Fruit fly (Drosophila melanogaster) whole organism, embryonic: ENCODE measurements around the gene red.

ENCODE experiments used
- Antp ChIP-seq: fragments of 200-800 bp; sonication (Bioruptor generic); optimal IDR thresholded peaks from 3 replicates; lab custom pipeline; 2016; ENCODE audit warnings: missing biosample characterization, missing genetic modification characterization
- Atf-2 ChIP-seq: fragments of 200-800 bp; sonication (Bioruptor generic); optimal IDR thresholded peaks from 2 replicates; lab custom pipeline; 2016; ENCODE audit warnings: missing biosample characterization, missing genetic modification characterization
- Blimp-1 ChIP-seq: fragments of 200-800 bp; sonication (Bioruptor generic); optimal IDR thresholded peaks from 3 replicates; lab custom pipeline; 2018; ENCODE audit warnings: missing biosample characterization, missing genetic modification characterization, mild to moderate bottlenecking, moderate library complexity, missing genetic modification reagents
- Bteb2 ChIP-seq: fragments of 200-800 bp; sonication (Bioruptor generic); optimal IDR thresholded peaks from 2 replicates; lab custom pipeline; 2016; ENCODE audit warnings: missing biosample characterization, missing genetic modification characterization
- CG11085 ChIP-seq: fragments of 200-800 bp; sonication (Bioruptor generic); IDR thresholded peaks from 2 replicates; pipeline ENCODE4 v1.3.6; 2022; ENCODE audit warnings: missing biosample characterization, missing genetic modification characterization
- CG11504 ChIP-seq: fragments of 200-800 bp; sonication (Bioruptor generic); optimal IDR thresholded peaks from 3 replicates; lab custom pipeline; 2019; ENCODE audit warnings: missing biosample characterization, mild to moderate bottlenecking, missing genetic modification characterization, moderate library complexity
- CG12769 ChIP-seq: fragments of 200-800 bp; sonication (Bioruptor generic); optimal IDR thresholded peaks from 2 replicates; lab custom pipeline; 2019; ENCODE audit warnings: missing biosample characterization, mild to moderate bottlenecking, missing genetic modification characterization, moderate library complexity
- CG13624 ChIP-seq: fragments of 200-800 bp; sonication (Bioruptor generic); optimal IDR thresholded peaks from 2 replicates; lab custom pipeline; 2016; ENCODE audit warnings: missing biosample characterization, missing genetic modification characterization
- CG1529 ChIP-seq: fragments of 200-800 bp; sonication (Bioruptor generic); optimal IDR thresholded peaks from 3 replicates; lab custom pipeline; 2018; ENCODE audit warnings: missing biosample characterization, missing genetic modification characterization
- CG1603 ChIP-seq: fragments of 200-800 bp; sonication (Bioruptor generic); optimal IDR thresholded peaks from 2 replicates; lab custom pipeline; 2019; ENCODE audit warnings: missing biosample characterization, mild to moderate bottlenecking, missing genetic modification characterization, moderate library complexity
- CG17802 ChIP-seq: fragments of 200-800 bp; sonication (Bioruptor generic); optimal IDR thresholded peaks from 2 replicates; lab custom pipeline; 2018; ENCODE audit warnings: missing biosample characterization, mild to moderate bottlenecking, missing genetic modification characterization, moderate library complexity
- CG18476 ChIP-seq: fragments of 200-800 bp; sonication (Bioruptor generic); optimal IDR thresholded peaks from 2 replicates; lab custom pipeline; 2016; ENCODE audit warnings: missing biosample characterization, mild to moderate bottlenecking, missing genetic modification characterization
- CG31224 ChIP-seq: fragments of 200-800 bp; sonication (Bioruptor generic); IDR thresholded peaks from 2 replicates; pipeline ENCODE4 v1.3.6; 2022; ENCODE audit warnings: missing biosample characterization, missing genetic modification characterization
- CG32772 ChIP-seq: fragments of 200-800 bp; sonication (Bioruptor generic); IDR thresholded peaks from 2 replicates; pipeline ENCODE4 v1.3.6; 2022; ENCODE audit warnings: missing biosample characterization, missing genetic modification characterization
- CG5245 ChIP-seq: fragments of 200-800 bp; sonication (Bioruptor generic); optimal IDR thresholded peaks from 3 replicates; lab custom pipeline; 2016; ENCODE audit warnings: missing biosample characterization, missing genetic modification characterization
- CG6254 ChIP-seq: fragments of 200-800 bp; sonication (Bioruptor generic); optimal IDR thresholded peaks from 3 replicates; lab custom pipeline; 2017; ENCODE audit warnings: mild to moderate bottlenecking, missing biosample characterization, missing genetic modification reagents, missing genetic modification characterization
- CG8290 ChIP-seq, 3 experiments: fragments of 200-800 bp; sonication (Bioruptor generic); optimal IDR thresholded peaks; 2 replicates each; lab custom pipeline; 2016 to 2019; ENCODE audit warnings: missing biosample characterization in 3 of 3, missing genetic modification characterization in 3 of 3, mild to moderate bottlenecking in 2 of 3, moderate library complexity in 1 of 3
- CG9437 ChIP-seq: fragments of 200-800 bp; sonication (Bioruptor generic); optimal IDR thresholded peaks from 2 replicates; lab custom pipeline; 2018; ENCODE audit warnings: missing biosample characterization, mild to moderate bottlenecking, missing genetic modification characterization
- Chrac-16 ChIP-seq: fragments of 200-800 bp; sonication (Bioruptor generic); optimal IDR thresholded peaks from 3 replicates; lab custom pipeline; 2016; ENCODE audit warnings: missing biosample characterization, missing genetic modification characterization
- D19A ChIP-seq: fragments of 200-800 bp; optimal IDR thresholded peaks from 3 replicates; lab custom pipeline; 2019; ENCODE audit warnings: missing biosample characterization, mild to moderate bottlenecking, missing genetic modification characterization, moderate library complexity
- D19B ChIP-seq: fragments of 200-800 bp; sonication (Bioruptor generic); optimal IDR thresholded peaks from 2 replicates; lab custom pipeline; 2017; ENCODE audit warnings: missing biosample characterization, mild to moderate bottlenecking, missing genetic modification characterization
- Dad ChIP-seq: fragments of 200-800 bp; sonication (Bioruptor generic); optimal IDR thresholded peaks from 3 replicates; lab custom pipeline; 2016; ENCODE audit warnings: missing biosample characterization, missing genetic modification characterization
- Deaf1 ChIP-seq: fragments of 200-800 bp; optimal IDR thresholded peaks from 3 replicates; lab custom pipeline; 2019; ENCODE audit warnings: missing biosample characterization, mild to moderate bottlenecking, missing genetic modification characterization, moderate library complexity
- Ets65A ChIP-seq: fragments of 200-800 bp; sonication (Bioruptor generic); peaks from one replicate; lab custom pipeline; 2016; ENCODE audit warnings: missing biosample characterization, missing genetic modification characterization
- H2.0 ChIP-seq: fragments of 200-800 bp; sonication (Bioruptor generic); IDR thresholded peaks from 2 replicates; pipeline ENCODE4 v1.3.6; 2022; ENCODE audit warnings: missing biosample characterization, missing genetic modification characterization
- Lim3 ChIP-seq: fragments of 200-800 bp; sonication (Bioruptor generic); IDR thresholded peaks from 2 replicates; pipeline ENCODE4 v1.3.6; 2022; ENCODE audit warnings: missing biosample characterization, missing genetic modification characterization
- MBD-R2 ChIP-seq: fragments of 200-800 bp; sonication (Bioruptor generic); IDR thresholded peaks from 2 replicates; pipeline ENCODE4 v1.3.6; 2022; ENCODE audit warnings: missing biosample characterization, missing genetic modification characterization
- Meics ChIP-seq: fragments of 200-800 bp; sonication (Bioruptor generic); optimal IDR thresholded peaks from 2 replicates; lab custom pipeline; 2017; ENCODE audit warnings: missing biosample characterization, mild to moderate bottlenecking, missing genetic modification characterization
- Poxn ChIP-seq: fragments of 200-800 bp; sonication (Bioruptor generic); IDR thresholded peaks from 2 replicates; pipeline ENCODE4 v1.3.6; 2022; ENCODE audit warnings: missing biosample characterization, missing genetic modification characterization
- Six4 ChIP-seq: fragments of 200-800 bp; sonication (Bioruptor generic); optimal IDR thresholded peaks from 2 replicates; lab custom pipeline; 2016; ENCODE audit warnings: missing biosample characterization, missing genetic modification characterization
- Sry-δ ChIP-seq: fragments of 200-800 bp; sonication (Bioruptor generic); optimal IDR thresholded peaks from 2 replicates; lab custom pipeline; 2016; ENCODE audit warnings: missing biosample characterization, missing genetic modification characterization
- Ssrp ChIP-seq: fragments of 200-800 bp; sonication (Bioruptor generic); optimal IDR thresholded peaks from 2 replicates; lab custom pipeline; 2018; ENCODE audit warnings: missing biosample characterization, mild to moderate bottlenecking, missing genetic modification characterization, moderate library complexity
- TFAM ChIP-seq: fragments of 200-800 bp; sonication (Bioruptor generic); optimal IDR thresholded peaks from 2 replicates; lab custom pipeline; 2017; ENCODE audit warnings: missing biosample characterization, missing genetic modification characterization, inconsistent platforms
- YL-1 ChIP-seq: fragments of 200-800 bp; sonication (Bioruptor generic); optimal IDR thresholded peaks from 3 replicates; lab custom pipeline; 2017; ENCODE audit warnings: missing biosample characterization, mild to moderate bottlenecking, missing genetic modification characterization
- az2 ChIP-seq: fragments of 200-800 bp; sonication (Bioruptor generic); optimal IDR thresholded peaks from 3 replicates; lab custom pipeline; 2016; ENCODE audit warnings: missing biosample characterization, missing genetic modification characterization
- cato ChIP-seq: fragments of 200-800 bp; sonication (Bioruptor generic); optimal IDR thresholded peaks from 2 replicates; lab custom pipeline; 2016; ENCODE audit warnings: missing biosample characterization, missing genetic modification characterization, borderline replicate concordance
- dati ChIP-seq: fragments of 200-800 bp; sonication (Bioruptor generic); IDR thresholded peaks from 2 replicates; pipeline ENCODE4 v1.3.6; 2022; ENCODE audit warnings: missing biosample characterization, missing genetic modification characterization
- dmrt11E ChIP-seq: fragments of 200-800 bp; sonication (Bioruptor generic); optimal IDR thresholded peaks from 3 replicates; lab custom pipeline; 2018; ENCODE audit warnings: missing biosample characterization, mild to moderate bottlenecking, missing genetic modification characterization, moderate library complexity
- fd64A ChIP-seq: fragments of 200-800 bp; sonication (Bioruptor generic); optimal IDR thresholded peaks from 3 replicates; lab custom pipeline; 2018; ENCODE audit warnings: missing biosample characterization, mild to moderate bottlenecking, missing genetic modification characterization
- fu2 ChIP-seq: fragments of 200-800 bp; sonication (Bioruptor generic); optimal IDR thresholded peaks from 2 replicates; lab custom pipeline; 2016; ENCODE audit warnings: missing biosample characterization, missing genetic modification characterization
- gce ChIP-seq: fragments of 200-800 bp; sonication (Bioruptor generic); IDR thresholded peaks from 3 replicates; pipeline ENCODE4 v1.3.6; 2022; ENCODE audit warnings: missing biosample characterization, missing genetic modification characterization
- grau ChIP-seq: fragments of 200-800 bp; optimal IDR thresholded peaks from 3 replicates; lab custom pipeline; 2019; ENCODE audit warnings: missing biosample characterization, mild to moderate bottlenecking, missing genetic modification characterization, moderate library complexity
- lmd ChIP-seq: fragments of 200-800 bp; sonication (Bioruptor generic); IDR thresholded peaks from 2 replicates; pipeline ENCODE4 v1.3.6; 2022; ENCODE audit warnings: missing biosample characterization, missing genetic modification characterization
- odd ChIP-seq: fragments of 200-800 bp; sonication (Bioruptor generic); optimal IDR thresholded peaks from 2 replicates; lab custom pipeline; 2017; ENCODE audit warnings: missing biosample characterization, mild to moderate bottlenecking, missing genetic modification characterization
- pros ChIP-seq: fragments of 200-800 bp; sonication (Bioruptor generic); optimal IDR thresholded peaks from 3 replicates; lab custom pipeline; 2019; ENCODE audit warnings: missing biosample characterization, mild to moderate bottlenecking, missing genetic modification characterization, moderate library complexity
- sr ChIP-seq: fragments of 200-800 bp; sonication (Bioruptor generic); IDR thresholded peaks from 3 replicates; pipeline ENCODE4 v1.3.6; 2022; ENCODE audit warnings: missing biosample characterization, missing genetic modification characterization
- sug ChIP-seq: fragments of 200-800 bp; optimal IDR thresholded peaks from 2 replicates; lab custom pipeline; 2019; ENCODE audit warnings: missing biosample characterization, mild to moderate bottlenecking, missing genetic modification characterization, moderate library complexity
- toy ChIP-seq: fragments of 200-800 bp; sonication (Bioruptor generic); IDR thresholded peaks from 2 replicates; pipeline ENCODE4 v1.3.6; 2022; ENCODE audit warnings: missing biosample characterization, missing genetic modification characterization
- trh ChIP-seq: fragments of 200-800 bp; sonication (Bioruptor generic); optimal IDR thresholded peaks from 2 replicates; lab custom pipeline; 2016; ENCODE audit warnings: missing biosample characterization, missing genetic modification characterization

Gene red

dm6 chr3R:14326250-14327112 is 37.6 kb downstream of the red start, which contains the start of the genes Afti and ATPsynE (continued):
- TF ChIP-seq CG8290 (GFP tag; optimal IDR thresholded peaks at IDR 0.05; lab: Kevin White, UChicago) (no peak), CG8290 (tag; optimal IDR thresholded peaks at IDR 0.05; lab: Kevin White, UChicago) (no peak), CG32772 (GFP tag; lab: Robert Waterston, UW) (peak; percentile 68), Meics (GFP tag; lab: Kevin White, UChicago) (peak; percentile 56), CG9437 (GFP tag; lab: Kevin White, UChicago) (peak; percentile 46), Bteb2 (GFP tag; lab: Kevin White, UChicago) (no peak), CG1529 (GFP tag; lab: Kevin White, UChicago) (no peak), Poxn (no peak), fu2 (GFP tag; lab: Kevin White, UChicago) (peak; percentile 59), pros (no peak), CG11085 (peak; percentile 53), CG18476 (GFP tag; lab: Kevin White, UChicago) (peak; percentile 22), Deaf1 (no peak), Chrac-16 (GFP tag; lab: Kevin White, UChicago) (peak; percentile 69), CG5245 (GFP tag; lab: Kevin White, UChicago) (peak; percentile 34), lmd (GFP tag; lab: Robert Waterston, UW) (peak; percentile 78), Blimp-1 (GFP tag; lab: Kevin White, UChicago) (no peak), odd (GFP tag; lab: Kevin White, UChicago) (no peak), grau (tag; lab: Kevin White, UChicago) (peak; percentile 70), cato (GFP tag; lab: Kevin White, UChicago) (peak; percentile 8), CG12769 (peak; percentile 44), Ets65A (GFP tag; lab: Kevin White, UChicago) (peak; percentile 97), sug (peak; percentile 56), Antp (GFP tag; lab: Kevin White, UChicago) (peak; percentile 67), sr (no peak), dati (GFP tag; lab: Robert Waterston, UW) (no peak), CG1603 (peak; percentile 67), trh (peak; percentile 38), CG11504 (tag; lab: Kevin White, UChicago) (no peak), CG17802 (peak; percentile 13), D19B (GFP tag; lab: Kevin White, UChicago) (peak; percentile 48), toy (GFP tag; lab: Robert Waterston, UW) (0 out of 2 replicates have a peak, but pooled peaks have one; percentile 25), MBD-R2 (GFP tag; lab: Robert Waterston, UW) (peak; percentile 41), YL-1 (GFP tag; lab: Kevin White, UChicago) (peak; percentile 67), Sry-δ (GFP tag; lab: Kevin White, UChicago) (peak; percentile 78), az2 (GFP tag; lab: Kevin White, UChicago) (peak; percentile 68), Ssrp (peak; percentile 63), Six4 (GFP tag; lab: Kevin White, UChicago) (peak; percentile 55), TFAM (GFP tag; lab: Kevin White, UChicago) (no peak), CG13624 (GFP tag; lab: Kevin White, UChicago) (peak; percentile 66), H2.0 (peak; percentile 58; the same call in 1 of the 2 replicates), gce (0 out of 3 replicates have a peak, but pooled peaks have one; percentile 19), fd64A (GFP tag; lab: Kevin White, UChicago) (no peak), Lim3 (GFP tag; lab: Robert Waterston, UW) (no peak), Dad (GFP tag; lab: Kevin White, UChicago) (peak; percentile 21), Atf-2 (GFP tag; lab: Kevin White, UChicago) (peak; percentile 40), D19A (no peak), dmrt11E (peak; percentile 67), CG6254 (GFP tag; lab: Kevin White, UChicago) (peak; percentile 39), CG31224 (GFP tag; lab: Robert Waterston, UW) (peak; percentile 58; the same call in 1 of the 2 replicates)
